Fruit fly (Drosophila melanogaster) whole organism, prepupa: ENCODE measurements around the gene ND-ASHI.

Experiments
- CG10631 ChIP-seq: fragments of 200-800 bp; sonication (Bioruptor generic); optimal IDR thresholded peaks from 2 replicates; lab custom pipeline; 2016; ENCODE audit warnings: missing biosample characterization, missing genetic modification characterization
- CG15336 ChIP-seq: fragments of 200-800 bp; sonication (Bioruptor generic); IDR thresholded peaks from 2 replicates; pipeline ENCODE4 v1.3.6; 2022; ENCODE audit warnings: missing biosample characterization, missing genetic modification characterization
- CG1621 ChIP-seq: fragments of 200-800 bp; sonication (Bioruptor generic); optimal IDR thresholded peaks from 3 replicates; lab custom pipeline; 2018; ENCODE audit warnings: missing biosample characterization, mild to moderate bottlenecking, missing genetic modification characterization
- CG16779 ChIP-seq: fragments of 200-800 bp; sonication (Bioruptor generic); optimal IDR thresholded peaks from 3 replicates; lab custom pipeline; 2017; ENCODE audit warnings: missing biosample characterization, mild to moderate bottlenecking, missing genetic modification characterization
- CG3032 ChIP-seq: fragments of 200-800 bp; optimal IDR thresholded peaks from 2 replicates; lab custom pipeline; 2019; ENCODE audit warnings: missing biosample characterization, mild to moderate bottlenecking, missing genetic modification characterization, moderate library complexity
- CG31627 ChIP-seq: fragments of 200-800 bp; sonication (Bioruptor generic); optimal IDR thresholded peaks from 3 replicates; lab custom pipeline; 2016; ENCODE audit warnings: missing biosample characterization, missing genetic modification characterization
- CG32006 ChIP-seq: fragments of 200-800 bp; sonication (Bioruptor generic); optimal IDR thresholded peaks from 3 replicates; lab custom pipeline; 2017; ENCODE audit warnings: missing biosample characterization, mild to moderate bottlenecking, missing genetic modification characterization
- CG34406 ChIP-seq: fragments of 200-800 bp; sonication (Bioruptor generic); optimal IDR thresholded peaks from 3 replicates; lab custom pipeline; 2016; ENCODE audit warnings: missing biosample characterization, missing genetic modification characterization
- CG3919 ChIP-seq: fragments of 200-800 bp; sonication (Bioruptor generic); optimal IDR thresholded peaks from 3 replicates; lab custom pipeline; 2016; ENCODE audit warnings: missing biosample characterization, missing genetic modification characterization
- CG4318 ChIP-seq: fragments of 200-800 bp; sonication (Bioruptor generic); optimal IDR thresholded peaks from 3 replicates; lab custom pipeline; 2017; ENCODE audit warnings: missing biosample characterization, mild to moderate bottlenecking, missing genetic modification characterization
- CG6163 ChIP-seq: fragments of 200-800 bp; sonication (Bioruptor generic); IDR thresholded peaks from 3 replicates; pipeline ENCODE4 v1.3.6; 2022; ENCODE audit warnings: missing biosample characterization, missing genetic modification characterization
- CG6808 ChIP-seq: fragments of 200-800 bp; sonication (Bioruptor generic); optimal IDR thresholded peaks from 3 replicates; lab custom pipeline; 2017; ENCODE audit warnings: missing biosample characterization, missing genetic modification characterization, mild to moderate bottlenecking, moderate library complexity, missing genetic modification reagents
- CG8119 ChIP-seq: fragments of 200-800 bp; sonication (Bioruptor generic); IDR thresholded peaks from 3 replicates; pipeline ENCODE4 v1.3.6; 2022; ENCODE audit warnings: missing biosample characterization, missing genetic modification characterization
- CG8319 ChIP-seq: fragments of 200-800 bp; sonication (Bioruptor generic); optimal IDR thresholded peaks from 3 replicates; lab custom pipeline; 2016; ENCODE audit warnings: missing biosample characterization, missing genetic modification characterization
- Eip75B ChIP-seq: fragments of 200-800 bp; sonication (Bioruptor generic); optimal IDR thresholded peaks from 3 replicates; lab custom pipeline; 2016; ENCODE audit warnings: missing biosample characterization, missing genetic modification characterization
- Eip78C ChIP-seq: fragments of 200-800 bp; sonication (Bioruptor generic); peaks from one replicate; lab custom pipeline; 2016; ENCODE audit warnings: missing biosample characterization, missing genetic modification characterization
- Eip93F ChIP-seq: fragments of 200-800 bp; sonication (Bioruptor generic); optimal IDR thresholded peaks from 2 replicates; lab custom pipeline; 2016; ENCODE audit warnings: missing biosample characterization, mild to moderate bottlenecking, missing genetic modification characterization
- Ets96B ChIP-seq: fragments of 200-800 bp; optimal IDR thresholded peaks from 2 replicates; lab custom pipeline; 2019; ENCODE audit warnings: missing biosample characterization, mild to moderate bottlenecking, missing genetic modification characterization, moderate library complexity
- Gug ChIP-seq: fragments of 200-800 bp; sonication (Bioruptor generic); IDR thresholded peaks from 2 replicates; pipeline ENCODE4 v1.3.6; 2022; ENCODE audit warnings: missing biosample characterization, missing genetic modification characterization
- Hr38 ChIP-seq: sonication (Bioruptor generic); optimal IDR thresholded peaks from 2 replicates; lab custom pipeline; 2016; ENCODE audit warnings: missing biosample characterization, missing genetic modification characterization
- Hr39 ChIP-seq: fragments of 200-800 bp; sonication (Bioruptor generic); optimal IDR thresholded peaks from 2 replicates; lab custom pipeline; 2016; ENCODE audit warnings: missing biosample characterization, missing genetic modification characterization
- Hr4 ChIP-seq: fragments of 200-800 bp; sonication (Bioruptor generic); optimal IDR thresholded peaks from 3 replicates; lab custom pipeline; 2016; ENCODE audit warnings: missing biosample characterization, missing genetic modification characterization
- Met ChIP-seq: fragments of 200-800 bp; sonication (Bioruptor generic); optimal IDR thresholded peaks from 3 replicates; lab custom pipeline; 2016; ENCODE audit warnings: missing biosample characterization, missing genetic modification characterization
- Smox ChIP-seq: fragments of 200-800 bp; sonication (Bioruptor generic); optimal IDR thresholded peaks from 3 replicates; lab custom pipeline; 2016; ENCODE audit warnings: missing biosample characterization, missing genetic modification characterization
- Sox14 ChIP-seq: fragments of 200-800 bp; sonication (Bioruptor generic); optimal IDR thresholded peaks from 3 replicates; lab custom pipeline; 2016; ENCODE audit warnings: missing biosample characterization, missing genetic modification characterization
- achi ChIP-seq: fragments of 200-800 bp; sonication (Bioruptor generic); optimal IDR thresholded peaks from 3 replicates; lab custom pipeline; 2016; ENCODE audit warnings: missing biosample characterization, missing genetic modification characterization
- cyc ChIP-seq: fragments of 200-800 bp; sonication (Bioruptor generic); optimal IDR thresholded peaks from 3 replicates; lab custom pipeline; 2016; ENCODE audit warnings: missing biosample characterization, missing genetic modification characterization
- dac ChIP-seq: fragments of 200-800 bp; sonication (Bioruptor generic); optimal IDR thresholded peaks from 2 replicates; lab custom pipeline; 2017; ENCODE audit warnings: missing biosample characterization, mild to moderate bottlenecking, missing genetic modification characterization
- dsx ChIP-seq: fragments of 200-800 bp; optimal IDR thresholded peaks from 3 replicates; lab custom pipeline; 2019; ENCODE audit warnings: missing biosample characterization, mild to moderate bottlenecking, missing genetic modification characterization, moderate library complexity; ENCODE audit not compliant: poor library complexity, severe bottlenecking
- eg ChIP-seq: fragments of 200-800 bp; sonication (Bioruptor generic); IDR thresholded peaks from 3 replicates; pipeline ENCODE4 v1.3.6; 2022; ENCODE audit warnings: missing biosample characterization, missing genetic modification characterization
- fd85E ChIP-seq: fragments of 200-800 bp; sonication (Bioruptor generic); optimal IDR thresholded peaks from 3 replicates; lab custom pipeline; 2016; ENCODE audit warnings: missing biosample characterization, missing genetic modification characterization
- fkh ChIP-seq: fragments of 200-800 bp; sonication (Bioruptor generic); optimal IDR thresholded peaks from 3 replicates; lab custom pipeline; 2017; ENCODE audit warnings: missing biosample characterization, mild to moderate bottlenecking, missing genetic modification characterization, moderate library complexity
- pdm3 ChIP-seq: fragments of 200-800 bp; sonication (Bioruptor generic); optimal IDR thresholded peaks from 3 replicates; lab custom pipeline; 2016; ENCODE audit warnings: missing biosample characterization, missing genetic modification characterization
- spab ChIP-seq: fragments of 200-800 bp; sonication (Bioruptor generic); optimal IDR thresholded peaks from 2 replicates; lab custom pipeline; 2017; ENCODE audit warnings: missing biosample characterization, mild to moderate bottlenecking, missing genetic modification characterization, missing genetic modification reagents
- ss ChIP-seq, 2 experiments: fragments of 200-800 bp; sonication (Bioruptor generic); optimal IDR thresholded peaks; 2 replicates in 1 of 2; 3 replicates in 1 of 2; lab custom pipeline; 2017 to 2018; ENCODE audit warnings: mild to moderate bottlenecking in 2 of 2, missing biosample characterization in 2 of 2, missing genetic modification characterization in 2 of 2, moderate library complexity in 1 of 2
- svp ChIP-seq: fragments of 200-800 bp; sonication (Bioruptor generic); peaks from one replicate; lab custom pipeline; 2016; ENCODE audit warnings: missing biosample characterization, missing genetic modification characterization
- vri ChIP-seq: fragments of 200-800 bp; sonication (Bioruptor generic); optimal IDR thresholded peaks from 3 replicates; lab custom pipeline; 2016; ENCODE audit warnings: missing biosample characterization, mild to moderate bottlenecking, missing genetic modification characterization

ND-ASHI gene

dm6 chrX:6694979-6695388 lies 16.1 kb upstream of the ND-ASHI start, which contains the start of gene CG14442 (continued):
- no peak for TF ChIP-seq Eip93F (GFP tag; lab: Kevin White, UChicago)
- TF ChIP-seq pdm3 (GFP tag; lab: Kevin White, UChicago), result peak; percentile 25
- TF ChIP-seq ss (GFP tag; optimal IDR thresholded peaks at IDR 0.05; lab: Kevin White, UChicago), result no peak
- TF ChIP-seq CG8319 (GFP tag; lab: Kevin White, UChicago), result peak; percentile 15
- TF ChIP-seq CG15336 (GFP tag; lab: Robert Waterston, UW), result no peak
- TF ChIP-seq fkh (GFP tag; lab: Kevin White, UChicago), result no peak
- TF ChIP-seq dac (GFP tag; lab: Kevin White, UChicago), result no peak
- TF ChIP-seq spab (GFP tag; lab: Kevin White, UChicago), result no peak
- TF ChIP-seq CG6808 (GFP tag; lab: Kevin White, UChicago), result no peak
- peak; percentile 12 for TF ChIP-seq CG3032
- TF ChIP-seq Sox14, result no peak
- no peak; the same call in 2 of the 3 replicates for TF ChIP-seq CG6163 (GFP tag; lab: Robert Waterston, UW)
- TF ChIP-seq CG8119 (GFP tag; lab: Robert Waterston, UW), result no peak
- peak; percentile 18 for TF ChIP-seq CG32006 (GFP tag; lab: Kevin White, UChicago)
- no peak for TF ChIP-seq dsx (GFP tag; lab: Kevin White, UChicago)
- TF ChIP-seq Met, result peak; percentile 45
- peak; percentile 40 for TF ChIP-seq achi (GFP tag; lab: Kevin White, UChicago)
- TF ChIP-seq Eip75B (GFP tag; lab: Kevin White, UChicago), result no peak
- peak; percentile 24 for TF ChIP-seq cyc (GFP tag; lab: Kevin White, UChicago)

- TF ChIP-seq vri (GFP tag; lab: Kevin White, UChicago) (no peak), CG34406 (GFP tag; lab: Kevin White, UChicago) (no peak), Sox14 (peak; percentile 3), Hr39 (GFP tag; lab: Kevin White, UChicago) (no peak), fd85E (GFP tag; lab: Kevin White, UChicago) (no peak), ss (GFP tag; optimal IDR thresholded peaks at IDR 0.05; lab: Kevin White, UChicago) (peak in 1 of 2 experiments; percentile 73), CG10631 (GFP tag; lab: Kevin White, UChicago) (no peak), CG31627 (GFP tag; lab: Kevin White, UChicago) (no peak), CG32006 (GFP tag; lab: Kevin White, UChicago) (no peak), Hr4 (GFP tag; lab: Kevin White, UChicago) (no peak), CG1621 (tag; lab: Kevin White, UChicago) (peak; percentile 43), CG15336 (GFP tag; lab: Robert Waterston, UW) (no peak), svp (no peak), CG6163 (GFP tag; lab: Robert Waterston, UW) (no peak), CG3919 (GFP tag; lab: Kevin White, UChicago) (no peak), Eip78C (GFP tag; lab: Kevin White, UChicago) (peak; percentile 69), fkh (GFP tag; lab: Kevin White, UChicago) (no peak), Gug (GFP tag; lab: Robert Waterston, UW) (no peak), Hr38 (GFP tag; lab: Kevin White, UChicago) (no peak), Ets96B (peak; percentile 0), CG16779 (tag; lab: Kevin White, UChicago) (no peak), CG4318 (GFP tag; lab: Kevin White, UChicago) (no peak), CG8319 (GFP tag; lab: Kevin White, UChicago) (no peak), Smox (GFP tag; lab: Kevin White, UChicago) (no peak), dsx (GFP tag; lab: Kevin White, UChicago) (no peak), eg (no peak), Eip93F (GFP tag; lab: Kevin White, UChicago) (no peak)
These were observed 15.3 kb upstream of the ND-ASHI start for dm6 chrX:6694105-6694788.
